Worm (Caenorhabditis elegans) whole organism, early embryonic: Measurements from ENCODE around the gene cut-2.

Source experiments
- ama-1 ChIP-seq: fragments of 150-350 bp; optimal IDR thresholded peaks from 2 replicates; lab custom pipeline; 2014
- ceh-36 ChIP-seq: sonication (generic microtip); optimal IDR thresholded peaks from 2 replicates; lab custom pipeline; 2016; ENCODE audit warnings: missing genetic modification characterization, inconsistent platforms, missing compliant biosample characterization
- flt-1 ChIP-seq: fragments of 200-800 bp; sonication (Bioruptor generic); IDR thresholded peaks from 2 replicates; pipeline ENCODE4 v1.3.6; 2022; ENCODE audit warnings: missing genetic modification characterization, missing compliant biosample characterization
- hmg-4 ChIP-seq: fragments of 200-800 bp; sonication (Bioruptor generic); optimal IDR thresholded peaks from 2 replicates; lab custom pipeline; 2018; ENCODE audit warnings: mild to moderate bottlenecking, missing genetic modification characterization, missing compliant biosample characterization
- pes-1 ChIP-seq: fragments of 200-800 bp; sonication (Bioruptor generic); IDR thresholded peaks from 2 replicates; pipeline ENCODE4 v1.3.6; 2022; ENCODE audit warnings: missing genetic modification reagents, missing genetic modification characterization, missing compliant biosample characterization
- sea-1 ChIP-seq: fragments of 200-800 bp; sonication (Bioruptor generic); conservative IDR thresholded peaks from 2 replicates; pipeline ENCODE4 v1.3.6; 2022; ENCODE audit warnings: missing genetic modification characterization, missing compliant biosample characterization
- tbx-11 ChIP-seq: fragments of 200-800 bp; sonication (Bioruptor generic); IDR thresholded peaks from 2 replicates; pipeline ENCODE4 v1.3.6; 2022; ENCODE audit warnings: missing genetic modification characterization, missing compliant biosample characterization
- tbx-37 ChIP-seq: fragments of 200-800 bp; sonication (Bioruptor generic); conservative IDR thresholded peaks from 2 replicates; pipeline ENCODE4 v1.3.6; 2022; ENCODE audit warnings: missing genetic modification reagents, missing genetic modification characterization, missing compliant biosample characterization
- tra-4 ChIP-seq: sonication (generic microtip); optimal IDR thresholded peaks from 2 replicates; lab custom pipeline; 2017; ENCODE audit warnings: missing genetic modification characterization, missing compliant biosample characterization

DNA sequence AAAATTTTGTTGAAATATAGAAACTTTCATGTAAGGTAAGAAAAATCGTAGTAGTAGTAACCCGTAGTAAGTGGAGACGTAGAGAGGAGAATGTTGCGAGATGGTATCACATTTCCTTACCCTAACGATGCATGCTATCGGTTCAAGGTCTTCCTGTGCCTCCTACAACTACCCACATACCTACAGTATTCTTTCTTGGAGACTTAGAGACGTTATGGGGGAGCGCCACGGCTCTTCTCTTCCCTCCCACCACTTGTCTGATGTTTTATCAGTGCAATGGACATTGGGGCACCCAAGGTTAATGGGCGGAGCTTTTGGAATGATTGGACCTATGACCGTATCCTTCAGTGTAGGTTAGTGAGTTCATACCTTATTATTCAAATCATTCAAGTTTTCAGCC, 23.8 kb upstream of the cut-2 start:
- TF ChIP-seq hmg-4, result no peak
- TF ChIP-seq tbx-37 (GFP tag; lab: Robert Waterston, UW), result no peak
- TF ChIP-seq flt-1, result no peak
- no peak for TF ChIP-seq pes-1 (GFP tag; lab: Robert Waterston, UW)
- TF ChIP-seq ama-1 (lab: Kevin White, UChicago), result no peak
- TF ChIP-seq tbx-11, result no peak
- TF ChIP-seq sea-1 (GFP tag; lab: Robert Waterston, UW), result no peak
- TF ChIP-seq tra-4 (tag; lab: Kevin White, UChicago), result no peak
- TF ChIP-seq ceh-36, result no peak
